Fruit fly (Drosophila melanogaster) whole organism, prepupa: ENCODE measurements around the gene ACXD.

Experiments used
- CG4318 ChIP-seq: fragments of 200-800 bp; sonication (Bioruptor generic); optimal IDR thresholded peaks from 3 replicates; lab custom pipeline; 2017; ENCODE audit warnings: missing biosample characterization, mild to moderate bottlenecking, missing genetic modification characterization
- Eip75B ChIP-seq: fragments of 200-800 bp; sonication (Bioruptor generic); optimal IDR thresholded peaks from 3 replicates; lab custom pipeline; 2016; ENCODE audit warnings: missing biosample characterization, missing genetic modification characterization
- Eip78C ChIP-seq: fragments of 200-800 bp; sonication (Bioruptor generic); peaks from one replicate; lab custom pipeline; 2016; ENCODE audit warnings: missing biosample characterization, missing genetic modification characterization
- Gug ChIP-seq: fragments of 200-800 bp; sonication (Bioruptor generic); IDR thresholded peaks from 2 replicates; pipeline ENCODE4 v1.3.6; 2022; ENCODE audit warnings: missing biosample characterization, missing genetic modification characterization
- Lpt ChIP-seq: fragments of 200-800 bp; sonication (Bioruptor generic); optimal IDR thresholded peaks from 3 replicates; lab custom pipeline; 2016; ENCODE audit warnings: missing biosample characterization, missing genetic modification characterization
- Met ChIP-seq: fragments of 200-800 bp; sonication (Bioruptor generic); optimal IDR thresholded peaks from 3 replicates; lab custom pipeline; 2016; ENCODE audit warnings: missing biosample characterization, missing genetic modification characterization
- fd85E ChIP-seq: fragments of 200-800 bp; sonication (Bioruptor generic); optimal IDR thresholded peaks from 3 replicates; lab custom pipeline; 2016; ENCODE audit warnings: missing biosample characterization, missing genetic modification characterization
- fkh ChIP-seq: fragments of 200-800 bp; sonication (Bioruptor generic); optimal IDR thresholded peaks from 3 replicates; lab custom pipeline; 2017; ENCODE audit warnings: missing biosample characterization, mild to moderate bottlenecking, missing genetic modification characterization, moderate library complexity

DNA sequence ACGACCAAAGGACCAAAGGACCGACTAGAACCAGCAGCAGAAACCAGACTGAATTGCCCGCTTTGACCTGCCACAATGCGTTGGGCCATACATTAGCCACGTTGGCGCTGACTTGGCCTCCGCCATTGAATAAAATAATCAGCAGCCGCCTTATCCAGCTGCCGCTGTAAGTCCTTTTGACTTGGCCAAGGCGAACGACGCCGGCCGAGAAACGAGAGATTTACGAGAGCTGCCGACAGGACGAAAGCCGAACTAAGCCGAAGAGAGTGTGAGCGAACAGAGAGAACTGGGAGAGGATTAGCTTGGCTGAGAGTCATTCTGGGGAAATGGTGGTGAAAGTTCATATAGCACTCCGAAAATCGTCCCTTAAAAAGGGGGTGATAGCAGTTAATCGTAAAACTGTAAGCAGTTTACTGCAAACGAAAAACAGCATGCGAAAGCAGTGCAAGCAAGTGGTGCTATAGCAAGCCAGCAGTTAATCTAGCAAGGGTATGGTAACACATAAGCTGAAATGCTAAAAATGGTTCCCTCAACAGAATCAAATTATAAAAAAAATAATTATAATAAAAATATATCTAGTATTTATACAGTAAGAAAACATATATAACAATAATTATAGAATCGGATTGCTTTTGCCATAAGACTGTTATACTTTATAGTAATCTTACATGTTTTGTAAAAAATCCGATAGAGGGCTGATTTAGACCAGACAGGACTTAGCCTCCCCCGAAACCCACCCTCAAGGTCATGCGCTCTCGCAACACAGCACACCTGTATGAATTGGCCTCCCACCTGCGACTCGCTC is 8.8 kb upstream of the ACXD start:
- TF ChIP-seq Eip75B (GFP tag; lab: Kevin White, UChicago): no peak
- TF ChIP-seq Lpt (GFP tag; lab: Kevin White, UChicago): no peak
- TF ChIP-seq CG4318 (GFP tag; lab: Kevin White, UChicago): no peak
- no peak for TF ChIP-seq Met (GFP tag; lab: Kevin White, UChicago)
- no peak for TF ChIP-seq fd85E
- no peak for TF ChIP-seq Gug (GFP tag; lab: Robert Waterston, UW)
- no peak for TF ChIP-seq Eip78C (GFP tag; lab: Kevin White, UChicago)
- TF ChIP-seq fkh (GFP tag; lab: Kevin White, UChicago): no peak
